Worm (Caenorhabditis elegans) whole organism, L1 larva: ENCODE data around the gene act-1.

ENCODE experiments used
- F16B12.6 ChIP-seq: fragments of 150-350 bp; optimal IDR thresholded peaks from 2 replicates; lab custom pipeline; 2014; ENCODE audit warnings: missing biosample characterization, missing genetic modification characterization
- dpl-1 ChIP-seq, 3 experiments: fragments of 150-350 bp in 2 of 3; sonication (generic microtip) in 1 of 3; optimal IDR thresholded peaks; 2 replicates each; lab custom pipeline; 2014 to 2017; ENCODE audit warnings: missing biosample characterization in 3 of 3, missing genetic modification characterization in 3 of 3, missing genetic modification reagents in 3 of 3
- egl-27 ChIP-seq, 2 experiments: fragments of 150-350 bp in 1 of 2; sonication (generic microtip); optimal IDR thresholded peaks; 3 replicates each; lab custom pipeline; 2017 to 2018; ENCODE audit warnings: missing biosample characterization in 2 of 2, missing genetic modification characterization in 2 of 2, missing genetic modification reagents in 2 of 2
- elt-2 ChIP-seq: sonication (generic microtip); optimal IDR thresholded peaks from 2 replicates; lab custom pipeline; 2016; ENCODE audit warnings: missing genetic modification characterization, mild to moderate bottlenecking, inconsistent platforms, missing compliant biosample characterization, missing genetic modification reagents
- fos-1 ChIP-seq: fragments of 150-350 bp; optimal IDR thresholded peaks from 2 replicates; lab custom pipeline; 2014; ENCODE audit warnings: missing biosample characterization, missing genetic modification characterization
- hlh-4 ChIP-seq: sonication (generic microtip); optimal IDR thresholded peaks from 2 replicates; lab custom pipeline; 2016; ENCODE audit warnings: mild to moderate bottlenecking, missing genetic modification characterization, missing compliant biosample characterization
- hpl-2 ChIP-seq: fragments of 150-350 bp; optimal IDR thresholded peaks from 2 replicates; lab custom pipeline; 2014; ENCODE audit warnings: missing biosample characterization, missing genetic modification reagents, missing genetic modification characterization
- lin-39 ChIP-seq: fragments of 150-350 bp; optimal IDR thresholded peaks from 2 replicates; lab custom pipeline; 2014; ENCODE audit warnings: missing biosample characterization, missing genetic modification reagents, missing genetic modification characterization
- nhr-12 ChIP-seq: sonication (generic microtip); optimal IDR thresholded peaks from 2 replicates; lab custom pipeline; 2017; ENCODE audit warnings: missing biosample characterization, missing genetic modification characterization
- nhr-237 ChIP-seq: fragments of 150-350 bp; optimal IDR thresholded peaks from 2 replicates; lab custom pipeline; 2014; ENCODE audit warnings: missing biosample characterization, missing genetic modification characterization
- rnt-1 ChIP-seq: sonication (generic microtip); optimal IDR thresholded peaks from 2 replicates; lab custom pipeline; 2016; ENCODE audit warnings: mild to moderate bottlenecking, missing genetic modification characterization, moderate library complexity, missing compliant biosample characterization
- skn-1 ChIP-seq: fragments of 150-350 bp; optimal IDR thresholded peaks from 2 replicates; lab custom pipeline; 2014; ENCODE audit warnings: missing biosample characterization, missing genetic modification characterization
- xbp-1 ChIP-seq: sonication (generic microtip); optimal IDR thresholded peaks from 2 replicates; lab custom pipeline; 2016; ENCODE audit warnings: missing genetic modification characterization, missing compliant biosample characterization

- TF ChIP-seq fos-1 (tag; lab: Kevin White, UChicago): peak; percentile 90
- TF ChIP-seq egl-27 (tag; optimal IDR thresholded peaks at IDR 0.05; lab: Kevin White, UChicago): no peak
- no peak for TF ChIP-seq lin-39 (tag; lab: Kevin White, UChicago)
- no peak for TF ChIP-seq hlh-4 (tag; lab: Kevin White, UChicago)
- peak; percentile 75 for TF ChIP-seq elt-2 (tag; lab: Kevin White, UChicago)
- TF ChIP-seq hpl-2 (GFP tag; lab: Kevin White, UChicago): no peak
- peak; percentile 13 for TF ChIP-seq F16B12.6 (tag; lab: Kevin White, UChicago)
- peak; percentile 63 for TF ChIP-seq skn-1
- peak; percentile 18 for TF ChIP-seq rnt-1 (tag; lab: Kevin White, UChicago)
- peak; percentile 89 to 93 (median 93) for TF ChIP-seq dpl-1 (GFP tag; optimal IDR thresholded peaks at IDR 0.05; lab: Kevin White, UChicago)
- peak; percentile 33 for TF ChIP-seq nhr-237
- peak; percentile 69 for TF ChIP-seq xbp-1
- no peak for TF ChIP-seq nhr-12 (tag; lab: Kevin White, UChicago)
Observed at ce11 chrV:11078104-11078724, 2.6 kb upstream of the act-1 start, which contains the start of gene act-2.
